Fruit fly (Drosophila melanogaster): ENCODE results near the gene para.
A peak's percentile ranks its signal among the peaks of the same experiment; 100 is the strongest.

Gene para

DNA sequence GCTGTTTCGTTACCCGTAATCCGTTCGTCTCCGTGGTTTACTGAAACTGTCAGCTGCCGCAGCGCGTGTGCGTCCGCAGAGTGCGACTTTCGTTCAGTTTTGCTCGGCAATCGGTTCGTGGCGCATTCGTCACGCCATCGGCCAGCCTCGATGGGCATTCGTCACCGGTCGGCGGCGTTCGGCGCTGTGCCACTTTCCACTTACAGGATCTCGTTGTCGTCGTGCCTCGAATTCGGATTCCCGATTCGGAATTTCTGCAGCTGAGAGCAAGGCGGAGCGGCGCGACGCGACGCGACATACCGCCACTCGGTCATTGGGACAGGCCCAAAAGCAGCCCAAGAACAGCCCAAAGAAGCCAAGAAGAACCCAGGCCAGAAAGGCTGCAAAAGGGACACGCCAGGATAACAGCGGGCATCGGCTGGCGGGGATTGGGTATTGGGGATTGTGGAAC, at the start of gene para:
para (minus strand) TSS at position 51 of the 451 bp plus-strand sequence.
- TF ChIP-seq Adf1 (GFP tag; IDR thresholded peaks at IDR 0.05), result peak; percentile 15; the same call in 1 of the 2 replicates
- TF ChIP-seq CG10543 (GFP tag; optimal IDR thresholded peaks at IDR 0.05), result peak; percentile 24
- TF ChIP-seq Meics (GFP tag; optimal IDR thresholded peaks at IDR 0.05), result peak; percentile 37
- TF ChIP-seq CG15514 (GFP tag; optimal IDR thresholded peaks at IDR 0.05), result no peak
- peak; percentile 57 for TF ChIP-seq CG13894 (tag; optimal IDR thresholded peaks at IDR 0.05)
- TF ChIP-seq crol (GFP tag; IDR thresholded peaks at IDR 0.05), result peak; percentile 19; the same call in 1 of the 2 replicates
- peak; percentile 4 for TF ChIP-seq CG18599 (GFP tag; optimal IDR thresholded peaks at IDR 0.05)
- peak; percentile 95 for TF ChIP-seq Deaf1 (tag; optimal IDR thresholded peaks at IDR 0.05)
- TF ChIP-seq abd-A (tag; optimal IDR thresholded peaks at IDR 0.05), result peak; percentile 42
- no peak for TF ChIP-seq CG12155 (GFP tag; optimal IDR thresholded peaks at IDR 0.05)
- TF ChIP-seq cad (GFP tag; optimal IDR thresholded peaks at IDR 0.05), result no peak
- peak; percentile 57 for TF ChIP-seq Med (GFP tag)

DNA sequence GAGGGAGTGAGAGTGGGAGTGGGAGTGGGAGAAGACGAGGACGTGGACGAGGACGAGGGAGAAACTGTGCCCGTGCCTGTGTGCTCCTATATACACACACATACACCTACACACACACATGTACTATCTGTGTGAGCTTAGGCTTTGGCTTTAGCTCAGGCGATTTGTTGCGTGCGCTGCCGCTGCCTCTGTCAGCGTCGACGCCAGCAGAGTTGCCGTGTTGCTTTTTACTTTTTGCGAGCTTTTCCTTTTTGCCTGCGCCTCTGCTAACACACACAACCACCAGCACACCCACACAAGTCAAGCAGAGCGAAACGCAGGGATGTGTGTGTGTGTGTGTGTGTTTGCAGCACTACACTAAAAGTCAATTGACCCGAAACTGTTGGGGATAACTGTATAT, 49.2 kb upstream of the para start:
- TF ChIP-seq wek (GFP tag; optimal IDR thresholded peaks at IDR 0.05) (no peak), CG9437 (GFP tag; optimal IDR thresholded peaks at IDR 0.05) (no peak), vvl (GFP tag; IDR thresholded peaks at IDR 0.05) (no peak), CG4730 (GFP tag; IDR thresholded peaks at IDR 0.05) (no peak), sr (GFP tag; IDR thresholded peaks at IDR 0.05) (no peak), Adf1 (GFP tag; IDR thresholded peaks at IDR 0.05) (peak; percentile 93), chinmo (GFP tag; IDR thresholded peaks at IDR 0.05; ENCODE audit: partially characterized antibody) (0 out of 4 replicates have a peak, but pooled peaks have one; percentile 13), Doc2 (GFP tag; IDR thresholded peaks at IDR 0.05) (no peak), Med (GFP tag) (peak; percentile 41), cg (GFP tag; optimal IDR thresholded peaks at IDR 0.05) (peak; percentile 19), scrt (GFP tag; optimal IDR thresholded peaks at IDR 0.05) (peak; percentile 17), salm (tag; optimal IDR thresholded peaks at IDR 0.05) (no peak), CG6683 (GFP tag; optimal IDR thresholded peaks at IDR 0.05) (no peak), Max (GFP tag; optimal IDR thresholded peaks at IDR 0.05) (no peak), CG11696 (GFP tag; IDR thresholded peaks at IDR 0.05) (no peak), Sin3A (optimal IDR thresholded peaks at IDR 0.05) (no peak)

DNA sequence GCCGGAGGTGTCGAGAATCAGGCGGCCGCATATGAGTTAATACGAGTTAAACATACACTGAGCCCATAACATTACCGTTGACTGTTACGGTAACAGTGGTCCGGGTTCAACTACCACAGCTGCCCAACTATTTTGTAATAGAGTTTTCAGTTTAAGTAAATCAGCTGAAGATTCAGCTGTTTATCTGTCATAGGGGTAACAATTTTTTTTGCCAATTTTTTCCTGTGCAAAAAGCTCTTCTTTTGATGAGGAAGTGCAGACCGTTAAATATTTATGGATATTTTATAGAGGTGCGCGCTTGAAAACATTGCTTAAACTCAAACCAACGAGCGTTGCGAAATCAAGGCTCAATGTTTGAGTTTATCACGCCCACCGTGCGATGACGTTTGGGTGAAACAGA, 48.8 kb upstream of the para start:
- TF ChIP-seq HmgD (GFP tag; optimal IDR thresholded peaks at IDR 0.05) (no peak), Sry-δ (GFP tag; optimal IDR thresholded peaks at IDR 0.05) (no peak), bcd (GFP tag; optimal IDR thresholded peaks at IDR 0.05) (peak; percentile 4), CG13296 (GFP tag; optimal IDR thresholded peaks at IDR 0.05) (no peak), cas (GFP tag; IDR thresholded peaks at IDR 0.05) (no peak), h (optimal IDR thresholded peaks at IDR 0.05) (no peak), CG6765 (GFP tag; optimal IDR thresholded peaks at IDR 0.05) (no peak), CG1647 (GFP tag; optimal IDR thresholded peaks at IDR 0.05) (no peak), HLHmδ (GFP tag; optimal IDR thresholded peaks at IDR 0.05) (no peak), Oaz (GFP tag; IDR thresholded peaks at IDR 0.05) (no peak), Opbp (GFP tag; IDR thresholded peaks at IDR 0.05; ENCODE audit: partially characterized antibody) (no peak), az2 (GFP tag; optimal IDR thresholded peaks at IDR 0.05) (no peak), D19B (GFP tag; optimal IDR thresholded peaks at IDR 0.05) (no peak), ap (GFP tag; IDR thresholded peaks at IDR 0.05) (no peak), CG13424 (tag; optimal IDR thresholded peaks at IDR 0.05) (peak; percentile 22), C15 (GFP tag; IDR thresholded peaks at IDR 0.05) (no peak), Med (GFP tag) (peak; percentile 70), zfh2 (GFP tag; optimal IDR thresholded peaks at IDR 0.05) (peak; percentile 39), Blimp-1 (GFP tag; optimal IDR thresholded peaks at IDR 0.05) (no peak), Fer1 (GFP tag; optimal IDR thresholded peaks at IDR 0.05) (peak; percentile 36), MTF-1 (GFP tag; optimal IDR thresholded peaks at IDR 0.05; ENCODE audit: borderline replicate concordance) (no peak), gem (tag; optimal IDR thresholded peaks at IDR 0.05) (peak; percentile 38), CG30403 (GFP tag; optimal IDR thresholded peaks at IDR 0.05) (peak; percentile 2), vnd (GFP tag; IDR thresholded peaks at IDR 0.05; ENCODE audit: partially characterized antibody) (no peak), ttk (GFP tag; IDR thresholded peaks at IDR 0.05) (no peak)

Measured in whole organism, embryonic.